Worm (Caenorhabditis elegans) whole organism, L4 larva: ENCODE data around the gene T09A12.8.

ENCODE experiments used
- R02D3.7 ChIP-seq: fragments of 150-350 bp; sonication (generic microtip); optimal IDR thresholded peaks from 3 replicates; lab custom pipeline; 2014; ENCODE audit warnings: missing biosample characterization, missing genetic modification characterization
- ama-1 ChIP-seq: fragments of 150-350 bp; optimal IDR thresholded peaks from 2 replicates; lab custom pipeline; 2014; ENCODE audit warnings: inconsistent platforms, mixed read lengths
- egl-43 ChIP-seq: fragments of 200-800 bp; sonication (Bioruptor generic); IDR thresholded peaks from 2 replicates; pipeline ENCODE4 v1.3.6; 2022; ENCODE audit warnings: missing genetic modification reagents, missing genetic modification characterization, missing compliant biosample characterization
- lin-13 ChIP-seq: fragments of 150-350 bp; optimal IDR thresholded peaks from 2 replicates; lab custom pipeline; 2014; ENCODE audit warnings: missing biosample characterization, missing genetic modification reagents, missing genetic modification characterization
- lsy-2 ChIP-seq, 2 experiments: fragments of 150-350 bp in 1 of 2; sonication (generic microtip) in 1 of 2; optimal IDR thresholded peaks; 2 replicates each; lab custom pipeline; 2014 to 2017; ENCODE audit warnings: missing biosample characterization in 2 of 2, missing genetic modification characterization in 2 of 2
- nhr-6 ChIP-seq: fragments of 150-350 bp; optimal IDR thresholded peaks from 2 replicates; lab custom pipeline; 2014; ENCODE audit warnings: missing biosample characterization, missing genetic modification characterization
- pha-4 ChIP-seq, 2 experiments: fragments of 150-350 bp in 1 of 2; fragments of 200-800 bp in 1 of 2; sonication (Bioruptor generic) in 1 of 2; IDR thresholded peaks in 1 of 2; optimal IDR thresholded peaks in 1 of 2; 2 replicates each; pipeline versions ENCODE4 v1.3.6 to Lab custom; 2014 to 2022; ENCODE audit warnings: missing genetic modification characterization in 2 of 2, missing genetic modification reagents in 2 of 2, missing biosample characterization in 1 of 2, missing compliant biosample characterization in 1 of 2
- skn-1 ChIP-seq: fragments of 150-350 bp; optimal IDR thresholded peaks from 2 replicates; lab custom pipeline; 2014; ENCODE audit warnings: missing biosample characterization, missing genetic modification characterization
- unc-39 ChIP-seq: sonication (generic microtip); optimal IDR thresholded peaks from 2 replicates; lab custom pipeline; 2017; ENCODE audit warnings: missing biosample characterization, missing genetic modification characterization
- zag-1 ChIP-seq: fragments of 150-350 bp; optimal IDR thresholded peaks from 2 replicates; lab custom pipeline; 2014; ENCODE audit warnings: missing biosample characterization, missing genetic modification characterization

DNA sequence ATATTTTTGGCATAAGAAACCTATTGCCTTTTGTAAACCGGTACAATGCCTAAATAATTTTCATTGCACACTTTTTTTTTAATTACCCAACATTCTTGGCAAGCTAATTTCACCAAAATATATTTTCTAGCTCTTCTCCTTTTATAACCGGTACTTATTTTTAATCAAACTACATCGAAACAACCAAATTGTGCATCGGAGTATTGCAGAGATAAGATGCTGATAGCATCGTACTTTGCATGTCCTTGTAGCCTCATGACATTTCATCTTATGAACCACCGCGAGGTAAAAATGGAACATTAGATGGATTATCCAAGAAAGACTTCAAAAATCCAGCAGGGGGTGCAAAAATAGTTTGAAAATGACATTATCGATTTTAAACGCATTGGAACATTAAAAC, 11.7 kb upstream of the T09A12.8 start:
- TF ChIP-seq ama-1 (lab: Kevin White, UChicago) (no peak), R02D3.7 (no peak), lsy-2 (tag; optimal IDR thresholded peaks at IDR 0.05; lab: Kevin White, UChicago) (no peak), unc-39 (no peak), skn-1 (no peak), zag-1 (tag; lab: Kevin White, UChicago) (no peak), nhr-6 (tag; lab: Kevin White, UChicago) (no peak), lin-13 (GFP tag; lab: Kevin White, UChicago) (no peak), pha-4 (GFP tag; IDR thresholded peaks at IDR 0.05; lab: Robert Waterston, UW) (no peak), pha-4 (tag; optimal IDR thresholded peaks at IDR 0.05; lab: Kevin White, UChicago) (no peak), egl-43 (GFP tag; lab: Robert Waterston, UW) (no peak)
